Worm (Caenorhabditis elegans) whole organism, L4/young adult: ENCODE data around the gene rnp-7.

Experiments
- W03F9.2 ChIP-seq: fragments of 150-350 bp; optimal IDR thresholded peaks from 2 replicates; lab custom pipeline; 2014; ENCODE audit warnings: missing biosample characterization, missing genetic modification characterization
- dao-5 ChIP-seq: sonication (generic microtip); optimal IDR thresholded peaks from 2 replicates; lab custom pipeline; 2016; ENCODE audit warnings: missing genotype, missing genetic modification characterization, moderate library complexity, missing compliant biosample characterization
- him-1 ChIP-seq: sonication (generic microtip); optimal IDR thresholded peaks from 2 replicates; lab custom pipeline; 2016; ENCODE audit warnings: missing genotype, missing genetic modification reagents, missing genetic modification characterization, missing compliant biosample characterization

- TF ChIP-seq him-1 (tag; lab: Kevin White, UChicago), result no peak
- no peak for TF ChIP-seq W03F9.2 (tag; lab: Kevin White, UChicago)
- no peak for TF ChIP-seq dao-5 (tag; lab: Kevin White, UChicago)
These were observed 36.6 kb downstream of the rnp-7 start, which contains the start of gene B0280.2 for ce11 chrIII:7124364-7124763.
